Worm (Caenorhabditis elegans): Measurements from ENCODE around the gene cdc-25.2.

DNA sequence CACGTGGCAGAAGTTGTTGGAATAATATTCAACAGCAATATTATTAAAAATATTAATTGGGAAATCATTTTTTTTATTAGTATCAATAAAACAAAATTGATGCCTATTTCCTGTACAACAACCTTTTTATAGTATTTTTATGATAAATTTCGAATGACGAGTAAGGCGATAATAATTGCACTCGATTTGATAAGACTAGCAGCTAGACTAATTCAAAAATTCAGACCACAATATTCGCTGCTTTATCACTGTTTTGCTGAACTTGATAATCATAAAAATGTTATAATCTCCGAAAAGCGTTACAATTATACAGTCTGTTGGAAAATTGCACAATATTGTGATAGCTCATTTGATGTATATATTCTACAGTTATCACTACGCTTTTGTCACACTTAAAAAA, 21.2 kb upstream of the cdc-25.2 start, which contains the start of gene oac-32:
- TF ChIP-seq let-607 (tag; optimal IDR thresholded peaks at IDR 0.05) (no peak), T26A5.8 (tag; optimal IDR thresholded peaks at IDR 0.05) (no peak), hlh-12 (tag; optimal IDR thresholded peaks at IDR 0.05) (no peak), ceh-91 (GFP tag; IDR thresholded peaks at IDR 0.05) (no peak), T07F8.4 (tag; optimal IDR thresholded peaks at IDR 0.05) (no peak), F10E7.11 (tag; optimal IDR thresholded peaks at IDR 0.05) (no peak), egrh-3 (GFP tag; IDR thresholded peaks at IDR 0.05) (no peak), madf-3 (GFP tag; IDR thresholded peaks at IDR 0.05) (no peak), dpl-1 (GFP tag; optimal IDR thresholded peaks at IDR 0.05) (no peak), F33H1.4 (GFP tag; IDR thresholded peaks at IDR 0.05) (no peak)
